Fruit fly (Drosophila melanogaster) whole organism, wandering third instar larva: ENCODE measurements around the gene CG9801.

Experiments
- Abd-B ChIP-seq: fragments of >200 bp; optimal IDR thresholded peaks from 2 replicates; lab custom pipeline; 2017; ENCODE audit warnings: missing biosample characterization, missing genetic modification characterization
- CG32264 ChIP-seq: fragments of 200-800 bp; sonication (Bioruptor generic); optimal IDR thresholded peaks from 2 replicates; lab custom pipeline; 2016; ENCODE audit warnings: missing biosample characterization, missing genetic modification characterization
- CG9705 ChIP-seq: fragments of 200-800 bp; sonication (Bioruptor generic); optimal IDR thresholded peaks from 2 replicates; lab custom pipeline; 2018; ENCODE audit warnings: missing biosample characterization, mild to moderate bottlenecking, missing genetic modification characterization
- CrebA ChIP-seq: fragments of 200-800 bp; sonication (Bioruptor generic); optimal IDR thresholded peaks from 2 replicates; lab custom pipeline; 2016; ENCODE audit warnings: missing biosample characterization, mild to moderate bottlenecking, missing genetic modification characterization, borderline replicate concordance
- Dif ChIP-seq: fragments of 200-275, 200-300 bp; sonication (Bioruptor generic); optimal IDR thresholded peaks from 2 replicates; lab custom pipeline; 2018; ENCODE audit warnings: missing biosample characterization, missing genetic modification characterization; ENCODE audit not compliant: partially characterized antibody
- GATAd ChIP-seq: sonication (Bioruptor generic); optimal IDR thresholded peaks from 2 replicates; lab custom pipeline; 2016; ENCODE audit warnings: missing biosample characterization, missing genetic modification characterization
- HLH106 ChIP-seq: fragments of 200-800 bp; optimal IDR thresholded peaks from 3 replicates; lab custom pipeline; 2019; ENCODE audit warnings: missing biosample characterization, mild to moderate bottlenecking, missing genetic modification characterization, moderate library complexity
- Hnf4 ChIP-seq: fragments of 200-800 bp; sonication (Bioruptor generic); optimal IDR thresholded peaks from 2 replicates; lab custom pipeline; 2016; ENCODE audit warnings: missing biosample characterization, mild to moderate bottlenecking, missing genetic modification characterization
- Hr78 ChIP-seq: fragments of >200 bp; optimal IDR thresholded peaks from 2 replicates; lab custom pipeline; 2017; ENCODE audit warnings: missing biosample characterization, missing genetic modification characterization
- Hr83 ChIP-seq: fragments of 200-300 bp; sonication (Bioruptor generic); optimal IDR thresholded peaks from 2 replicates; lab custom pipeline; 2016; ENCODE audit warnings: missing biosample characterization, mild to moderate bottlenecking, missing genetic modification characterization, moderate library complexity; ENCODE audit not compliant: poor library complexity, severe bottlenecking
- Mio ChIP-seq: sonication (Bioruptor generic); optimal IDR thresholded peaks from 2 replicates; lab custom pipeline; 2016; ENCODE audit warnings: missing biosample characterization, missing genetic modification characterization
- Myc ChIP-seq: fragments of >200 bp; optimal IDR thresholded peaks from 2 replicates; lab custom pipeline; 2017
- N ChIP-seq: fragments of >200 bp; optimal IDR thresholded peaks from 2 replicates; lab custom pipeline; 2018; ENCODE audit warnings: missing biosample characterization, missing external identifiers, missing genetic modification characterization
- Rel ChIP-seq, 2 experiments: fragments of 200-800 bp; sonication (Bioruptor generic) in 1 of 2; optimal IDR thresholded peaks; 2 replicates in 1 of 2; 3 replicates in 1 of 2; lab custom pipeline; 2016 to 2019; ENCODE audit warnings: mild to moderate bottlenecking in 2 of 2, missing biosample characterization in 2 of 2, missing genetic modification characterization in 2 of 2, moderate library complexity in 1 of 2
- Vsx2 ChIP-seq: fragments of 200-300, 225-300 bp; sonication (Bioruptor generic); optimal IDR thresholded peaks from 2 replicates; lab custom pipeline; 2018; ENCODE audit warnings: missing biosample characterization, missing genetic modification characterization; ENCODE audit not compliant: partially characterized antibody
- br ChIP-seq: fragments of 200-800 bp; sonication (Bioruptor generic); optimal IDR thresholded peaks from 2 replicates; lab custom pipeline; 2016; ENCODE audit warnings: missing biosample characterization, missing genetic modification characterization
- brk ChIP-seq: fragments of 200-800 bp; sonication (Bioruptor generic); optimal IDR thresholded peaks from 2 replicates; lab custom pipeline; 2016; ENCODE audit warnings: missing biosample characterization, mild to moderate bottlenecking, missing genetic modification characterization
- dl ChIP-seq, 2 experiments: fragments of 175-275, 200-275 bp in 1 of 2; fragments of 200-275 bp in 1 of 2; sonication (Bioruptor generic); optimal IDR thresholded peaks; lab custom pipeline; 2018; ENCODE audit warnings: mild to moderate bottlenecking in 2 of 2, missing biosample characterization in 2 of 2, missing genetic modification characterization in 2 of 2, moderate library complexity in 2 of 2; ENCODE audit not compliant: partially characterized antibody in 2 of 2, insufficient read depth in 1 of 2
- dmrt93B ChIP-seq: fragments of 200-800 bp; sonication (Bioruptor generic); optimal IDR thresholded peaks from 2 replicates; lab custom pipeline; 2018; ENCODE audit warnings: missing biosample characterization, mild to moderate bottlenecking, missing genetic modification characterization
- dsf ChIP-seq: sonication (Bioruptor generic); optimal IDR thresholded peaks from 2 replicates; lab custom pipeline; 2016; ENCODE audit warnings: missing biosample characterization, missing genetic modification characterization, borderline replicate concordance
- ey ChIP-seq: fragments of 200-800 bp; sonication (Bioruptor generic); optimal IDR thresholded peaks from 2 replicates; lab custom pipeline; 2016; ENCODE audit warnings: missing biosample characterization, missing genetic modification characterization
- fru ChIP-seq: fragments of 200-800 bp; sonication (Bioruptor generic); optimal IDR thresholded peaks from 3 replicates; lab custom pipeline; 2016; ENCODE audit warnings: missing biosample characterization, mild to moderate bottlenecking, missing genetic modification characterization
- h ChIP-seq: fragments of 200-800 bp; sonication (Bioruptor generic); optimal IDR thresholded peaks from 3 replicates; lab custom pipeline; 2016; ENCODE audit warnings: missing biosample characterization, mild to moderate bottlenecking, missing genetic modification characterization
- jim ChIP-seq: fragments of 175-275, 200-325 bp; sonication (Bioruptor generic); optimal IDR thresholded peaks from 2 replicates; lab custom pipeline; 2016; ENCODE audit warnings: missing biosample characterization, mild to moderate bottlenecking, missing genetic modification characterization
- lola ChIP-seq: fragments of >200 bp; optimal IDR thresholded peaks from 2 replicates; lab custom pipeline; 2017; ENCODE audit warnings: missing biosample characterization, missing genetic modification characterization
- pan ChIP-seq: fragments of >200 bp; optimal IDR thresholded peaks from 2 replicates; lab custom pipeline; 2017
- psq ChIP-seq: fragments of 200-800 bp; sonication (Bioruptor generic); optimal IDR thresholded peaks from 3 replicates; lab custom pipeline; 2017; ENCODE audit warnings: missing biosample characterization, mild to moderate bottlenecking, missing genetic modification characterization, moderate library complexity
- rgr ChIP-seq: fragments of 200-800 bp; sonication (Bioruptor generic); optimal IDR thresholded peaks from 3 replicates; lab custom pipeline; 2016; ENCODE audit warnings: missing biosample characterization, mild to moderate bottlenecking, missing genetic modification characterization
- sv ChIP-seq: fragments of 200-800 bp; sonication (Bioruptor generic); optimal IDR thresholded peaks from 3 replicates; lab custom pipeline; 2016; ENCODE audit warnings: missing biosample characterization, missing genetic modification characterization
- tai ChIP-seq: sonication (Bioruptor generic); optimal IDR thresholded peaks from 2 replicates; lab custom pipeline; 2016; ENCODE audit warnings: missing biosample characterization, missing genetic modification characterization
- usp ChIP-seq: fragments of >200 bp; optimal IDR thresholded peaks from 2 replicates; lab custom pipeline; 2017; ENCODE audit warnings: missing biosample characterization, missing genetic modification characterization
- woc ChIP-seq: sonication (Bioruptor generic); optimal IDR thresholded peaks from 2 replicates; lab custom pipeline; 2016; ENCODE audit warnings: missing biosample characterization, mild to moderate bottlenecking, missing genetic modification characterization

The CG9801 gene

DNA sequence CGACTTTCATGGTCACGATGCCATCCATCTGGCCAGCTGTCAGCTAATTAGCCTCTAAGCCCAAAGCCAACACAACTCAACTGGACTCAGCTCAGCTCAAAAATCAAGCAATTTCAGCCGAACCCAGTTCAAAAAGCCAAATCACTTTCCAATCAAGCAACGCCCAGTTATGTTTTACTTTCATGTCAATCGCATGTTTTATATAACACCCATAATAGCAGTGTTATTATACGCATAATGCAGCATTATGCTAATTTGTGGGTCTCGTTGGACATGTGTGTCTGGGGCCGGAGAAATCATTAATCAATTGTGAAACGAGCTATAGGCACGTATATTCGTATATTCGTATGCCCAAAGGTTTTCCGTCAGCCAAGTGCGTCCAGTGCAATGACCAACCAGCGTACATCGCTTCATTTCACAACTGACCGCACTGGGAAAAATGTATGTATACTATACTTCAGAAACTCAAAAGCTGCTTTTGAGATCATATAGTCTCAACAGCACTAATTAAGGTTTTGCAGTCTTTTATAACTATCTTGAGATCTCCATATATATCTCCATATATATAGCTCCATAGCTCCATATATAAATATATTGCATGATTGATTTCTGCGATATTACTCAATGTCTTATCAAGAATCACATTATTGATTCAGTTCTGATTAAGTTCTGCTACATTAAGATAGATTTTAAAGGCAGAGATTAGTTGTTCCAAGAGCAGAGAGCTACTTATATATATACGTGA, 40.2 kb upstream of the CG9801 start:
- TF ChIP-seq tai (GFP tag; lab: Kevin White, UChicago) (no peak), CG32264 (GFP tag; lab: Kevin White, UChicago) (no peak), Dif (GFP tag; lab: Kevin White, UChicago) (no peak), CrebA (GFP tag; lab: Kevin White, UChicago) (no peak), fru (GFP tag; lab: Kevin White, UChicago) (no peak), Abd-B (GFP tag; lab: Kevin White, UChicago) (no peak), Hnf4 (GFP tag; lab: Kevin White, UChicago) (no peak), dmrt93B (GFP tag; lab: Kevin White, UChicago) (no peak), br (no peak), usp (GFP tag; lab: Kevin White, UChicago) (no peak), Myc (lab: Kevin White, UChicago) (no peak), GATAd (no peak), Hr78 (no peak), Mio (GFP tag; lab: Kevin White, UChicago) (no peak), Vsx2 (peak; percentile 30), lola (GFP tag; lab: Kevin White, UChicago) (no peak), Hr83 (no peak), dl (GFP tag; optimal IDR thresholded peaks at IDR 0.05; lab: Kevin White, UChicago; ENCODE audit: insufficient read depth in 1 of 2, partially characterized antibody in 2 of 2) (no peak), woc (GFP tag; lab: Kevin White, UChicago) (peak; percentile 46), psq (GFP tag; lab: Kevin White, UChicago) (no peak), jim (GFP tag; lab: Kevin White, UChicago) (no peak), pan (lab: Kevin White, UChicago) (no peak), ey (GFP tag; lab: Kevin White, UChicago) (no peak), brk (GFP tag; lab: Kevin White, UChicago) (no peak), HLH106 (tag; lab: Kevin White, UChicago) (peak; percentile 31), CG9705 (GFP tag; lab: Kevin White, UChicago) (no peak), h (GFP tag; lab: Kevin White, UChicago) (peak; percentile 35)

- TF ChIP-seq rgr (GFP tag; lab: Kevin White, UChicago) (no peak), N (GFP tag; lab: Kevin White, UChicago) (no peak), Vsx2 (peak; percentile 0), fru (GFP tag; lab: Kevin White, UChicago) (no peak), ey (GFP tag; lab: Kevin White, UChicago) (no peak), Dif (GFP tag; lab: Kevin White, UChicago) (peak; percentile 31)
- TF ChIP-seq, all 38 proteins: peak for 2
Measured at dm6 chr3R:8785451-8785850, 38.0 kb upstream of the CG9801 start.

DNA sequence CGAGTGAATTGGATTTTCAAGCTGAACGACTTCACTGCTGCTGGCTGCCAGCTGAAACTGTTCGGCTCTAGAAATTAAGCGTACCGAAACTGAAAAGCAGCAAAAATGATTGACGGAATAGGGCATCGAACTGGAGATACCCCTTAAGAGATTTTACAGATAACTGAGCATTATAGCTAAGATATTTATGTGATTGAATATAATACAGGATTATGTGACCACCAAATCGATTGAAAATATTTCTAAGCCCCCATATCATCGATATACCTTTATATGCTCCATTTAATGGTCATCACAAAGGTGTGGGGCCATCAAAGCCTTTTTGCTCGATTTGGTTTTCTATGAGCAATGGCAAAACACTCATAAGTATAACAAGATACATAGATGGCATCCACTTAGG, 37.3 kb upstream of the CG9801 start:
- TF ChIP-seq Rel (GFP tag; optimal IDR thresholded peaks at IDR 0.05; lab: Kevin White, UChicago) (no peak), Rel (tag; optimal IDR thresholded peaks at IDR 0.05; lab: Kevin White, UChicago) (no peak), h (GFP tag; lab: Kevin White, UChicago) (no peak), psq (GFP tag; lab: Kevin White, UChicago) (no peak), Hr78 (no peak), Vsx2 (no peak), ey (GFP tag; lab: Kevin White, UChicago) (no peak), sv (no peak), CG9705 (GFP tag; lab: Kevin White, UChicago) (no peak), brk (GFP tag; lab: Kevin White, UChicago) (no peak), dsf (GFP tag; lab: Kevin White, UChicago) (no peak), CG32264 (GFP tag; lab: Kevin White, UChicago) (no peak), dl (GFP tag; optimal IDR thresholded peaks at IDR 0.05; lab: Kevin White, UChicago; ENCODE audit: insufficient read depth in 1 of 2, partially characterized antibody in 2 of 2) (no peak), Hnf4 (GFP tag; lab: Kevin White, UChicago) (no peak), N (GFP tag; lab: Kevin White, UChicago) (no peak), lola (GFP tag; lab: Kevin White, UChicago) (no peak), rgr (GFP tag; lab: Kevin White, UChicago) (no peak), tai (GFP tag; lab: Kevin White, UChicago) (no peak), Myc (lab: Kevin White, UChicago) (no peak), Dif (GFP tag; lab: Kevin White, UChicago) (no peak), dmrt93B (GFP tag; lab: Kevin White, UChicago) (no peak)
